Worm (Caenorhabditis elegans) whole organism, L2 larva: Measurements from ENCODE around the gene cutl-29.

ENCODE experiments used
- C34F6.9 ChIP-seq: fragments of 150-350 bp; optimal IDR thresholded peaks from 2 replicates; lab custom pipeline; 2014; ENCODE audit warnings: missing biosample characterization, missing genetic modification characterization
- aly-2 ChIP-seq: fragments of 150-350 bp; optimal IDR thresholded peaks from 2 replicates; lab custom pipeline; 2014; ENCODE audit warnings: missing biosample characterization, missing genetic modification characterization
- blmp-1 ChIP-seq: sonication (generic microtip); optimal IDR thresholded peaks from 2 replicates; lab custom pipeline; 2017; ENCODE audit warnings: missing genetic modification characterization, mild to moderate bottlenecking, missing compliant biosample characterization, antibody characterized with exemption, moderate library complexity; ENCODE audit not compliant: insufficient read depth
- ceh-16 ChIP-seq: fragments of 150-350 bp; optimal IDR thresholded peaks from 2 replicates; lab custom pipeline; 2014; ENCODE audit warnings: missing biosample characterization, missing genetic modification characterization
- ceh-82 ChIP-seq: fragments of 150-350 bp; optimal IDR thresholded peaks from 2 replicates; lab custom pipeline; 2014; ENCODE audit warnings: missing biosample characterization, missing genetic modification characterization
- fos-1 ChIP-seq: fragments of 150-350 bp; optimal IDR thresholded peaks from 2 replicates; lab custom pipeline; 2014; ENCODE audit warnings: missing biosample characterization, missing genetic modification characterization
- lin-11 ChIP-seq: fragments of 150-350 bp; sonication (generic microtip); optimal IDR thresholded peaks from 2 replicates; lab custom pipeline; 2014; ENCODE audit warnings: missing biosample characterization, missing genetic modification characterization, inconsistent platforms, mixed read lengths
- lin-39 ChIP-seq: fragments of 150-350 bp; optimal IDR thresholded peaks from 2 replicates; lab custom pipeline; 2014; ENCODE audit warnings: missing biosample characterization, missing genetic modification reagents, missing genetic modification characterization
- nhr-12 ChIP-seq: fragments of 150-350 bp; optimal IDR thresholded peaks from 2 replicates; lab custom pipeline; 2014; ENCODE audit warnings: missing biosample characterization, missing genetic modification characterization
- skn-1 ChIP-seq: sonication (generic microtip); optimal IDR thresholded peaks from 2 replicates; lab custom pipeline; 2017; ENCODE audit warnings: missing biosample characterization, missing genetic modification characterization
- snpc-4 ChIP-seq: fragments of 150-350 bp; optimal IDR thresholded peaks from 2 replicates; lab custom pipeline; 2014; ENCODE audit warnings: missing biosample characterization, missing genetic modification characterization
- unc-39 ChIP-seq: fragments of 150-350 bp; optimal IDR thresholded peaks from 2 replicates; lab custom pipeline; 2014; ENCODE audit warnings: missing biosample characterization, missing genetic modification characterization
- unc-62 ChIP-seq: fragments of 150-350 bp; optimal IDR thresholded peaks from 2 replicates; lab custom pipeline; 2014; ENCODE audit warnings: missing biosample characterization, missing genetic modification reagents, missing genetic modification characterization
- ztf-11 ChIP-seq: sonication (generic microtip); optimal IDR thresholded peaks from 2 replicates; lab custom pipeline; 2017; ENCODE audit warnings: missing biosample characterization, missing genetic modification characterization

DNA sequence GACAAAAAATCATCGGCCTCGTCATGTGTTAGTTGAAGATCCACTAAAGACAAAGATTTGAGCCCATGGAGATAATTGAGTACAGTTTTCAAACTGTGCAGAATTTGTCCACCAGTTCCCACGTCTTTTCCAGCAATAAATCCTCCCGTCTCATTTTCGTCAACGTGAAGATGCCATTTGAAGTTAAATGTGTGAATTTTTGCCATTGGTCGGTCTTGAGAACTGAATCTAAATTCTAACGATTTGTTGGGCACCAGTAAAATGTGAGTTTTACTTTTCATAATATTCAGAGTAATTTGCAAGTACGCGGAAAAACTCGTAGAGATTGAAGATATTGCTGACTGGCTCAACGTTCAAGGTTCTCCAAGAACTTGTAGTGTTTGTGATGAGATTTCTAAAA, 40.2 kb downstream of the cutl-29 start:
- TF ChIP-seq lin-39 (tag; lab: Kevin White, UChicago) (no peak), skn-1 (tag; lab: Kevin White, UChicago) (no peak), aly-2 (tag; lab: Kevin White, UChicago) (no peak), blmp-1 (tag; lab: Kevin White, UChicago) (no peak), ztf-11 (tag; lab: Kevin White, UChicago) (no peak), unc-62 (GFP tag; lab: Kevin White, UChicago) (no peak), ceh-16 (tag; lab: Kevin White, UChicago) (no peak), fos-1 (tag; lab: Kevin White, UChicago) (no peak), nhr-12 (tag; lab: Kevin White, UChicago) (no peak), C34F6.9 (tag; lab: Kevin White, UChicago) (no peak), ceh-82 (tag; lab: Kevin White, UChicago) (no peak), unc-39 (no peak), snpc-4 (tag; lab: Kevin White, UChicago) (no peak), lin-11 (no peak)
